Worm (Caenorhabditis elegans) whole organism, L3 larva: ENCODE results near the gene K06B4.15.
"Not testable (repeated sequence)": the region's sequence is repeated elsewhere in the genome, so short reads cannot be mapped to it uniquely, and the experiment has no call there.

Experiments used
- R02D3.7 ChIP-seq: fragments of 150-350 bp; optimal IDR thresholded peaks from 2 replicates; lab custom pipeline; 2014; ENCODE audit warnings: missing biosample characterization, missing genetic modification characterization
- ZK546.5 ChIP-seq: sonication (generic microtip); optimal IDR thresholded peaks from 2 replicates; lab custom pipeline; 2017; ENCODE audit warnings: missing biosample characterization, missing genetic modification characterization
- ama-1 ChIP-seq: fragments of 150-350 bp; optimal IDR thresholded peaks from 2 replicates; lab custom pipeline; 2018
- ceh-16 ChIP-seq: sonication (generic microtip); optimal IDR thresholded peaks from 2 replicates; lab custom pipeline; 2017; ENCODE audit warnings: missing biosample characterization, missing genetic modification characterization
- ceh-28 ChIP-seq: fragments of 150-350 bp; optimal IDR thresholded peaks from 2 replicates; lab custom pipeline; 2014; ENCODE audit warnings: missing biosample characterization, missing genetic modification reagents, missing genetic modification characterization
- ceh-9 ChIP-seq: sonication (generic microtip); optimal IDR thresholded peaks from 2 replicates; lab custom pipeline; 2018; ENCODE audit warnings: missing biosample characterization, missing genetic modification characterization
- daf-12 ChIP-seq: fragments of 150-350 bp; optimal IDR thresholded peaks from 2 replicates; lab custom pipeline; 2014; ENCODE audit warnings: missing biosample characterization, missing genetic modification reagents, missing genetic modification characterization
- egl-27 ChIP-seq: sonication (generic microtip); optimal IDR thresholded peaks from 4 replicates; lab custom pipeline; 2017; ENCODE audit warnings: missing biosample characterization, missing genetic modification reagents, missing genetic modification characterization
- egl-5 ChIP-seq: fragments of 150-350 bp; optimal IDR thresholded peaks from 2 replicates; lab custom pipeline; 2017; ENCODE audit warnings: missing biosample characterization, missing genetic modification reagents, missing genetic modification characterization, inconsistent platforms
- elt-1 ChIP-seq: fragments of 150-350 bp; optimal IDR thresholded peaks from 2 replicates; lab custom pipeline; 2014; ENCODE audit warnings: missing biosample characterization, missing genetic modification characterization
- elt-2 ChIP-seq: sonication (generic microtip); optimal IDR thresholded peaks from 2 replicates; lab custom pipeline; 2016; ENCODE audit warnings: missing genetic modification reagents, mild to moderate bottlenecking, missing genetic modification characterization, missing compliant biosample characterization
- elt-3 ChIP-seq, 3 experiments: fragments of 150-350 bp in 1 of 3; sonication (generic microtip) in 2 of 3; optimal IDR thresholded peaks; 2 replicates in 2 of 3; 4 replicates in 1 of 3; lab custom pipeline; 2014 to 2017; ENCODE audit warnings: missing biosample characterization in 3 of 3, missing genetic modification characterization in 3 of 3
- eor-1 ChIP-seq, 2 experiments: fragments of 150-350 bp; optimal IDR thresholded peaks; 2 replicates each; lab custom pipeline; 2014 to 2018; ENCODE audit warnings: missing biosample characterization in 2 of 2, missing genetic modification characterization in 2 of 2
- fkh-10 ChIP-seq: sonication (generic microtip); optimal IDR thresholded peaks from 2 replicates; lab custom pipeline; 2017; ENCODE audit warnings: missing biosample characterization, missing genetic modification reagents, missing genetic modification characterization
- fkh-2 ChIP-seq: fragments of 150-350 bp; optimal IDR thresholded peaks from 2 replicates; lab custom pipeline; 2014; ENCODE audit warnings: missing biosample characterization, missing genetic modification reagents, missing genetic modification characterization
- fos-1 ChIP-seq: fragments of 150-350 bp; optimal IDR thresholded peaks from 2 replicates; lab custom pipeline; 2014; ENCODE audit warnings: missing biosample characterization, missing genetic modification characterization
- hmg-11 ChIP-seq: sonication (generic microtip); optimal IDR thresholded peaks from 2 replicates; lab custom pipeline; 2016; ENCODE audit warnings: missing genetic modification characterization, missing compliant biosample characterization
- jun-1 ChIP-seq: fragments of 150-350 bp; optimal IDR thresholded peaks from 2 replicates; lab custom pipeline; 2014; ENCODE audit warnings: missing biosample characterization, missing genetic modification reagents, missing genetic modification characterization
- lin-15B ChIP-seq: fragments of 150-350 bp; optimal IDR thresholded peaks from 2 replicates; lab custom pipeline; 2014; ENCODE audit warnings: missing biosample characterization, missing genetic modification characterization
- lin-39 ChIP-seq: fragments of 150-350 bp; optimal IDR thresholded peaks from 2 replicates; lab custom pipeline; 2018; ENCODE audit warnings: missing biosample characterization, missing genetic modification reagents, missing genetic modification characterization
- lsy-12 ChIP-seq: sonication (generic microtip); optimal IDR thresholded peaks from 2 replicates; lab custom pipeline; 2016; ENCODE audit warnings: mild to moderate bottlenecking, missing genetic modification characterization, missing compliant biosample characterization
- mdl-1 ChIP-seq: fragments of 150-350 bp; optimal IDR thresholded peaks from 2 replicates; lab custom pipeline; 2014; ENCODE audit warnings: missing biosample characterization, missing genetic modification characterization
- nhr-23 ChIP-seq: fragments of 150-350 bp; optimal IDR thresholded peaks from 2 replicates; lab custom pipeline; 2014; ENCODE audit warnings: missing biosample characterization, missing genetic modification reagents, missing genetic modification characterization
- nhr-237 ChIP-seq: fragments of 150-350 bp; optimal IDR thresholded peaks from 2 replicates; lab custom pipeline; 2014; ENCODE audit warnings: missing biosample characterization, missing genetic modification characterization
- nhr-25 ChIP-seq: sonication (generic microtip); optimal IDR thresholded peaks from 2 replicates; lab custom pipeline; 2017; ENCODE audit warnings: missing biosample characterization, missing genetic modification characterization
- nhr-28 ChIP-seq: fragments of 150-350 bp; optimal IDR thresholded peaks from 2 replicates; lab custom pipeline; 2014; ENCODE audit warnings: missing biosample characterization, missing genetic modification characterization
- nhr-43 ChIP-seq: sonication (generic microtip); optimal IDR thresholded peaks from 2 replicates; lab custom pipeline; 2016; ENCODE audit warnings: mild to moderate bottlenecking, missing genetic modification characterization, missing compliant biosample characterization; ENCODE audit not compliant: poor library complexity, severe bottlenecking
- nhr-67 ChIP-seq: fragments of 150-350 bp; optimal IDR thresholded peaks from 2 replicates; lab custom pipeline; 2014; ENCODE audit warnings: missing biosample characterization, missing genetic modification characterization
- nhr-76 ChIP-seq: fragments of 150-350 bp; sonication (generic microtip); optimal IDR thresholded peaks from 5 replicates; lab custom pipeline; 2014; ENCODE audit warnings: missing biosample characterization, missing genetic modification characterization
- nhr-77 ChIP-seq: fragments of 150-350 bp; optimal IDR thresholded peaks from 2 replicates; lab custom pipeline; 2014; ENCODE audit warnings: missing biosample characterization, missing genetic modification characterization
- pha-4 ChIP-seq: fragments of 150-350 bp; optimal IDR thresholded peaks from 2 replicates; lab custom pipeline; 2014; ENCODE audit warnings: missing biosample characterization, missing genetic modification reagents, missing genetic modification characterization
- pqm-1 ChIP-seq: fragments of 150-350 bp; optimal IDR thresholded peaks from 2 replicates; lab custom pipeline; 2017; ENCODE audit warnings: missing biosample characterization, missing genetic modification characterization, inconsistent platforms
- skn-1 ChIP-seq: fragments of 150-350 bp; optimal IDR thresholded peaks from 2 replicates; lab custom pipeline; 2014; ENCODE audit warnings: missing biosample characterization, missing genetic modification characterization
- snpc-4 ChIP-seq: fragments of 150-350 bp; optimal IDR thresholded peaks from 2 replicates; lab custom pipeline; 2014; ENCODE audit warnings: missing biosample characterization, missing genetic modification characterization
- tbx-2 ChIP-seq: sonication (generic microtip); optimal IDR thresholded peaks from 2 replicates; lab custom pipeline; 2016; ENCODE audit warnings: mild to moderate bottlenecking, missing genetic modification characterization, missing compliant biosample characterization
- zag-1 ChIP-seq: fragments of 150-350 bp; optimal IDR thresholded peaks from 2 replicates; lab custom pipeline; 2014; ENCODE audit warnings: missing biosample characterization, missing genetic modification characterization
- ztf-11 ChIP-seq: fragments of 150-350 bp; optimal IDR thresholded peaks from 2 replicates; lab custom pipeline; 2014; ENCODE audit warnings: missing biosample characterization, missing genetic modification characterization
- ztf-4 ChIP-seq: fragments of 150-350 bp; optimal IDR thresholded peaks from 2 replicates; lab custom pipeline; 2014; ENCODE audit warnings: missing biosample characterization, missing genetic modification characterization

Gene K06B4.15

DNA sequence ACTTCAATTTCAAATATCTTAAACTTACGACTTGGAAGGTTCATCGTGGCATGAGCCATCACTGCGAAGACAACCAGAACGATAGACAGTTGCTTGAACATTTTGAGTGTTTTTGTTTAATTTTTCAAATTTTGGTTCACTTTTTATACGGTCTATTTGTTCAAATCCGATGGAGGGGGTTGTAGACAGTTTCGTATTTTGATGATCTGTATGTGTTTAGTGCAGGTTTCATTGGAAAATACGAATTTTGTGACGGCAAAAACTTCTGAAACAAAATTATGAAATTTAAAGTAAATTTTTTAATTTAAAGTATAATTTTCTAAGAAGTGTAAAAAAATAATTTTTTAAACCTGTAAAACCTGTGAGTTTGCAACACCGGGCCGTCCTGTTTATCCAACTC, 27.0 kb upstream of the K06B4.15 start, which contains the start of gene C55A1.4:
C55A1.4 (minus strand) TSS at position 101 of the 400 bp plus-strand sequence.
- TF ChIP-seq zag-1 (tag; lab: Kevin White, UChicago); ztf-4 (tag; lab: Kevin White, UChicago); ceh-16: not testable (repeated sequence)

DNA sequence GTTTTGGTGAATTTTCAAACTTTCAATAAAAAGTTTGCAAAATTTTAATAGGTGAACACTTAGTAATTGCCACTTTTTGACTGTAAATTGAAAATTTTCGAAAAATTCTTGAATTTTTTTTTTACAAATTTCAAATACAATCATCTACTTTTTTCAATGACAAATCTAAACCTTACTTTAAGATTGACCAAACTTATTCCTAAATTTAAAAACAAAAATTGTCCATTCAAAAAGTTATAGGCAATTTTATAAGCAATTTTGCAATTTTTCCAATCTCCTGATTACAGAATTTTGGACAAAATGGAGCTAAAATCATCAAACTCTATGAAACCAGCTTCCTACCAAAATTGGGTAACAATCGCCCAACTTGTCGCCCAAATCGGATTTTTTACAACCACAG, 25.7 kb upstream of the K06B4.15 start, which contains the start of gene str-23:
str-23 (plus strand) TSS at position 301 of the 400 bp plus-strand sequence.
- TF ChIP-seq nhr-76 (tag; lab: Kevin White, UChicago) (no peak), R02D3.7 (tag; lab: Kevin White, UChicago) (no peak), ztf-4 (tag; lab: Kevin White, UChicago) (no peak), skn-1 (tag; lab: Kevin White, UChicago) (no peak), nhr-67 (tag; lab: Kevin White, UChicago) (no peak), elt-3 (tag; optimal IDR thresholded peaks at IDR 0.05; lab: Kevin White, UChicago) (no peak), zag-1 (tag; lab: Kevin White, UChicago) (no peak), fkh-10 (no peak), lin-39 (tag; lab: Kevin White, UChicago) (no peak), ZK546.5 (tag; lab: Kevin White, UChicago) (no peak), egl-27 (tag; lab: Kevin White, UChicago) (no peak), jun-1 (tag; lab: Kevin White, UChicago) (no peak), nhr-43 (tag; lab: Kevin White, UChicago) (no peak), nhr-77 (tag; lab: Kevin White, UChicago) (no peak), ceh-28 (tag; lab: Kevin White, UChicago) (no peak), mdl-1 (no peak), lin-15B (tag; lab: Kevin White, UChicago) (no peak), daf-12 (tag; lab: Kevin White, UChicago) (no peak), elt-1 (tag; lab: Kevin White, UChicago) (no peak)

DNA sequence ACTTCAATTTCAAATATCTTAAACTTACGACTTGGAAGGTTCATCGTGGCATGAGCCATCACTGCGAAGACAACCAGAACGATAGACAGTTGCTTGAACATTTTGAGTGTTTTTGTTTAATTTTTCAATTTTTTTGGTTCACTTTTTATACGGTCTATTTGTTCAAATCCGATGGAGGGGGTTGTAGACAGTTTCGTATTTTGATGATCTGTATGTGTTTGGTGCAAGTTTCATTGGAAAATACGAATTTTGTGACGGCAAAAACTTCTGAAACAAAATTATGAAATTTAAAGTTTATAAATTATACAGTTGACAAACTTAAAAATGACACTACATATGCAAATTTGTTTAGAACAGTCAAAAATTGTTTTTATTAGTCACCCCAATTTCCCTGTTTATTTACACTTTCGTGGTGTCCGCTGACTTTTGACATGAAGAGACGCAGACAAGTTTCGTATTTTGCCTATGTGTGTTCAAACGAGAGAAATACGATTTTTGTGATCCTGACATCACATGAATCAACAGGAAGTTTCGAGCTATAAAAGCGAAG, 22.6 kb upstream of the K06B4.15 start, which contains the start of the genes C55A1.7 and C55A1.6:
C55A1.7 (minus strand) TSS at position 101 of the 550 bp plus-strand sequence.
C55A1.6 (plus strand) TSS at position 500 of the 550 bp plus-strand sequence.
- TF ChIP-seq pha-4 = peak; percentile 58

DNA sequence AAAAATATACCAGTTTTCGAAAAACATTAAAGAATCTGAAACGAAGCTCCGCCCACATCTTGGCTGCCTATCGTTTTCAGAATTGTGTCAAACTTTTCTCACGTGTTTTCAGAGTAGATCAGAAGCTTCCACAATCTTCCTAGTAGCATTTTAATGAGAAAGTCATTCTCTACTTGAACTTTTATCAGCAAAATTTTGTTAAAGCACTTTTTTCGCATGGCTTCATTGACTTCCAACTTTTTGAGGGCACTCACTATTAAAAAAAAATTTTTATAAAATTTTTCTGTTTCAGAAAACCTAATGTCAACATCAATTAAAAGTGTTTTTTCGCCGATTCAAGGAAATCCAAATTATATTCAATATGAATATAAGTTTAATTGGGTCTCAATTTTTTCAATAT, 20.1 kb upstream of the K06B4.15 start, which contains the start of gene sru-42:
sru-42 (plus strand) TSS at position 301 of the 400 bp plus-strand sequence.
- TF ChIP-seq ztf-11 (no peak), fos-1 (no peak), ama-1 (lab: Kevin White, UChicago) (no peak), nhr-237 (tag; lab: Kevin White, UChicago) (no peak), pha-4 (no peak), pqm-1 (tag; lab: Kevin White, UChicago) (no peak), fkh-2 (tag; lab: Kevin White, UChicago) (no peak), snpc-4 (tag; lab: Kevin White, UChicago) (no peak), eor-1 (tag; optimal IDR thresholded peaks at IDR 0.05; lab: Kevin White, UChicago) (no peak), ceh-9 (tag; lab: Kevin White, UChicago) (no peak), fkh-10 (no peak)

DNA sequence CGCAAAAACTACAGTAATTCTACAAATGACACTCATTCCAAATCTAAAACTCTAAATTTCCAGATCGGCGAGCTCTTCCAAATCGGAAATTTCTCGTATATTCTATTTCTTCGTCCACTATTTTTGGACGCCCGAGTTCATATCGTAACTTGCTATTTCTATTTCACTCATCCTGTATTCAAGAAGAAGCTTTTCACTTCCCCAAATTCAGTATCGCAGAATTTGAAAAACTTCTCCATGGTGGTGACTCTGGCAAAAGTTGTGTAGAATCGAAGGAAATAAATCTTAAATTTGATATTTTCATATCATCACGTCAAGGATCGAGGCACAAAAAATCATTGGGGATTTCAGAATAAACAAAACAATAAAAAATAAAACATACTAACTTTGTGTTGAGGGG, 18.1 kb upstream of the K06B4.15 start:
- no peak for TF ChIP-seq nhr-237 (tag; lab: Kevin White, UChicago)
- no peak for TF ChIP-seq nhr-28
- TF ChIP-seq snpc-4 (tag; lab: Kevin White, UChicago) = no peak
- TF ChIP-seq pha-4 = no peak
- no peak for TF ChIP-seq hmg-11 (tag; lab: Kevin White, UChicago)
- no peak for TF ChIP-seq jun-1 (tag; lab: Kevin White, UChicago)
- TF ChIP-seq mdl-1 = no peak

DNA sequence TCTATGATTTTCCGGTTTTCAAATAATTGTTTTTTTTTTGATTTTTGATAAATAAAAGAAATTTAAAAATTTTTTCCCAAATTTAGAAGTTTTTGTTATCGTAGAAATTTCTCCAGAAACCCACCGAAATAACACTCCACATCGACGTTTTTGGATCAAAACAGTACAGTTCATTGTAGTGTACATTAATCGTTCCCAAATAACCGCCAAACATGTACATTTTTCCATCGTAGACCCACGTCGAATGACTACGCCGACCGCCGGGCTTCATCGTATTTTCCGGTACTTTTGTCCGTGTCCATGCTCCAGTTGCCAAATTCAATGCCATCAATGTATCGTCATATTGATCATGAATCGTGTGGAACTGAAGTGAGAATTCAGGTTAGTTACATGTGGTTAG, 16.1 kb upstream of the K06B4.15 start, which contains the start of gene F53E4.2:
F53E4.2 (plus strand) TSS at position 301 of the 400 bp plus-strand sequence.
- TF ChIP-seq hmg-11 (tag; lab: Kevin White, UChicago) (no peak), daf-12 (tag; lab: Kevin White, UChicago) (no peak), zag-1 (tag; lab: Kevin White, UChicago) (no peak), pha-4 (no peak), nhr-23 (no peak), elt-2 (tag; lab: Kevin White, UChicago) (no peak), elt-3 (tag; optimal IDR thresholded peaks at IDR 0.05; lab: Kevin White, UChicago) (no peak), tbx-2 (tag; lab: Kevin White, UChicago) (no peak), lsy-12 (tag; lab: Kevin White, UChicago) (no peak), pqm-1 (tag; lab: Kevin White, UChicago) (no peak), jun-1 (tag; lab: Kevin White, UChicago) (no peak), nhr-67 (tag; lab: Kevin White, UChicago) (no peak), nhr-76 (tag; lab: Kevin White, UChicago) (no peak), mdl-1 (no peak), fkh-10 (no peak), fos-1 (no peak), egl-5 (tag; lab: Kevin White, UChicago) (no peak), nhr-28 (no peak), nhr-25 (tag; lab: Kevin White, UChicago) (no peak), elt-1 (tag; lab: Kevin White, UChicago) (no peak)
- TF ChIP-seq, all 47 proteins: peak for 0
